Fruit fly (Drosophila melanogaster) whole organism, embryonic: Measurements from ENCODE around the gene Send2.

Experiments
- Atf-2 ChIP-seq: fragments of 200-800 bp; sonication (Bioruptor generic); optimal IDR thresholded peaks from 2 replicates; lab custom pipeline; 2016; ENCODE audit warnings: missing biosample characterization, missing genetic modification characterization
- BtbVII ChIP-seq: fragments of 200-800 bp; sonication (Bioruptor generic); optimal IDR thresholded peaks from 3 replicates; lab custom pipeline; 2017; ENCODE audit warnings: missing biosample characterization, mild to moderate bottlenecking, missing genetic modification characterization
- CG11504 ChIP-seq: fragments of 200-800 bp; sonication (Bioruptor generic); optimal IDR thresholded peaks from 3 replicates; lab custom pipeline; 2019; ENCODE audit warnings: missing biosample characterization, mild to moderate bottlenecking, missing genetic modification characterization, moderate library complexity
- CG11560 ChIP-seq: fragments of 200-800 bp; sonication (Bioruptor generic); IDR thresholded peaks from 3 replicates; pipeline ENCODE4 v1.3.6; 2022; ENCODE audit warnings: missing biosample characterization, missing genetic modification characterization
- CG11696 ChIP-seq: fragments of 200-800 bp; sonication (Bioruptor generic); IDR thresholded peaks from 2 replicates; pipeline ENCODE4 v1.3.6; 2022; ENCODE audit warnings: missing biosample characterization, missing genetic modification characterization
- CG11723 ChIP-seq: fragments of 200-800 bp; sonication (Bioruptor generic); optimal IDR thresholded peaks from 2 replicates; lab custom pipeline; 2017; ENCODE audit warnings: missing biosample characterization, mild to moderate bottlenecking, missing genetic modification characterization
- CG13296 ChIP-seq: fragments of 200-800 bp; sonication (Bioruptor generic); optimal IDR thresholded peaks from 3 replicates; lab custom pipeline; 2018; ENCODE audit warnings: missing biosample characterization, mild to moderate bottlenecking, missing genetic modification characterization
- CG14860 ChIP-seq: fragments of 200-800 bp; sonication (Bioruptor generic); IDR thresholded peaks from 3 replicates; pipeline ENCODE4 v1.3.6; 2022; ENCODE audit warnings: missing biosample characterization, missing genetic modification characterization; ENCODE audit not compliant: partially characterized antibody
- CG16815 ChIP-seq: fragments of 200-800 bp; sonication (Bioruptor generic); optimal IDR thresholded peaks from 3 replicates; lab custom pipeline; 2017; ENCODE audit warnings: missing biosample characterization, mild to moderate bottlenecking, missing genetic modification characterization
- CG17186 ChIP-seq: fragments of 200-800 bp; sonication (Bioruptor generic); optimal IDR thresholded peaks from 3 replicates; lab custom pipeline; 2017; ENCODE audit warnings: missing biosample characterization, missing genetic modification reagents, missing genetic modification characterization
- CG17829 ChIP-seq: fragments of 200-800 bp; optimal IDR thresholded peaks from 2 replicates; lab custom pipeline; 2019; ENCODE audit warnings: missing biosample characterization, mild to moderate bottlenecking, missing genetic modification characterization, moderate library complexity
- CG1792 ChIP-seq: fragments of 200-800 bp; sonication (Bioruptor generic); optimal IDR thresholded peaks from 2 replicates; lab custom pipeline; 2016; ENCODE audit warnings: missing biosample characterization, missing genetic modification characterization
- CG18011 ChIP-seq: fragments of 200-800 bp; sonication (Bioruptor generic); optimal IDR thresholded peaks from 2 replicates; lab custom pipeline; 2017; ENCODE audit warnings: missing biosample characterization, missing genetic modification characterization, mild to moderate bottlenecking, moderate library complexity, missing genotype
- CG34224 ChIP-seq: fragments of 200-800 bp; sonication (Bioruptor generic); IDR thresholded peaks from 3 replicates; pipeline ENCODE4 v1.3.6; 2022; ENCODE audit warnings: missing biosample characterization, missing genetic modification characterization; ENCODE audit not compliant: partially characterized antibody
- CG3995 ChIP-seq: fragments of 200-800 bp; sonication (Bioruptor generic); optimal IDR thresholded peaks from 3 replicates; lab custom pipeline; 2016; ENCODE audit warnings: missing biosample characterization, missing genetic modification characterization
- CG4360 ChIP-seq: fragments of 200-800 bp; sonication (Bioruptor generic); IDR thresholded peaks from 2 replicates; pipeline ENCODE4 v1.3.6; 2022; ENCODE audit warnings: missing biosample characterization, missing genetic modification characterization
- CG6175 ChIP-seq: fragments of 200-800 bp; sonication (Bioruptor generic); IDR thresholded peaks from 3 replicates; pipeline ENCODE4 v1.3.6; 2022; ENCODE audit warnings: missing biosample characterization, missing genetic modification characterization
- CG6854 ChIP-seq: fragments of 200-800 bp; sonication (Bioruptor generic); optimal IDR thresholded peaks from 3 replicates; lab custom pipeline; 2017; ENCODE audit warnings: missing biosample characterization, mild to moderate bottlenecking, missing genetic modification characterization
- CG8478 ChIP-seq: fragments of >200 bp; optimal IDR thresholded peaks from 2 replicates; lab custom pipeline; 2018
- Chrac-16 ChIP-seq: fragments of 200-800 bp; sonication (Bioruptor generic); optimal IDR thresholded peaks from 3 replicates; lab custom pipeline; 2016; ENCODE audit warnings: missing biosample characterization, missing genetic modification characterization
- Dll ChIP-seq: fragments of 200-800 bp; sonication (Bioruptor generic); IDR thresholded peaks from 4 replicates; pipeline ENCODE4 v1.3.6; 2022; ENCODE audit warnings: missing biosample characterization, missing genetic modification characterization; ENCODE audit not compliant: partially characterized antibody
- Doc2 ChIP-seq: fragments of 200-800 bp; sonication (Bioruptor generic); IDR thresholded peaks from 2 replicates; pipeline ENCODE4 v1.3.6; 2022; ENCODE audit warnings: missing biosample characterization, missing genetic modification characterization
- Ets65A ChIP-seq: fragments of 200-800 bp; sonication (Bioruptor generic); peaks from one replicate; lab custom pipeline; 2016; ENCODE audit warnings: missing biosample characterization, missing genetic modification characterization
- HmgZ ChIP-seq: fragments of 200-800 bp; sonication (Bioruptor generic); optimal IDR thresholded peaks from 2 replicates; lab custom pipeline; 2018; ENCODE audit warnings: missing biosample characterization, mild to moderate bottlenecking, missing genetic modification characterization
- Kr ChIP-seq: fragments of 200-800 bp; sonication (Bioruptor generic); optimal IDR thresholded peaks from 2 replicates; lab custom pipeline; 2017; ENCODE audit warnings: missing biosample characterization, mild to moderate bottlenecking, missing genetic modification characterization
- Oaz ChIP-seq: fragments of 200-800 bp; sonication (Bioruptor generic); IDR thresholded peaks from 2 replicates; pipeline ENCODE4 v1.3.6; 2022; ENCODE audit warnings: missing biosample characterization, missing genetic modification characterization
- Rx ChIP-seq: fragments of 200-800 bp; sonication (Bioruptor generic); IDR thresholded peaks from 2 replicates; pipeline ENCODE4 v1.3.6; 2022; ENCODE audit warnings: missing biosample characterization, missing genetic modification characterization
- YL-1 ChIP-seq: fragments of 200-800 bp; sonication (Bioruptor generic); optimal IDR thresholded peaks from 3 replicates; lab custom pipeline; 2017; ENCODE audit warnings: missing biosample characterization, mild to moderate bottlenecking, missing genetic modification characterization
- ap ChIP-seq: fragments of 200-800 bp; sonication (Bioruptor generic); IDR thresholded peaks from 2 replicates; pipeline ENCODE4 v1.3.6; 2022; ENCODE audit warnings: missing biosample characterization, missing genetic modification characterization
- cad ChIP-seq: fragments of >200 bp; optimal IDR thresholded peaks from 2 replicates; lab custom pipeline; 2017; ENCODE audit warnings: missing biosample characterization, missing genetic modification characterization
- cg ChIP-seq: fragments of 200-800 bp; sonication (Bioruptor generic); optimal IDR thresholded peaks from 3 replicates; lab custom pipeline; 2019; ENCODE audit warnings: missing biosample characterization, mild to moderate bottlenecking, missing genetic modification characterization, moderate library complexity
- fd3F ChIP-seq: fragments of 200-800 bp; sonication (Bioruptor generic); optimal IDR thresholded peaks from 2 replicates; lab custom pipeline; 2018; ENCODE audit warnings: missing biosample characterization, mild to moderate bottlenecking, missing genetic modification characterization, moderate library complexity
- gfzf ChIP-seq: fragments of 200-800 bp; sonication (Bioruptor generic); optimal IDR thresholded peaks from 2 replicates; lab custom pipeline; 2016; ENCODE audit warnings: missing biosample characterization, mild to moderate bottlenecking, missing genetic modification characterization, moderate library complexity
- gsb-n ChIP-seq: fragments of 200-800 bp; sonication (Bioruptor generic); optimal IDR thresholded peaks from 3 replicates; lab custom pipeline; 2018; ENCODE audit warnings: missing biosample characterization, mild to moderate bottlenecking, missing genetic modification characterization
- h ChIP-seq: fragments of >200 bp; optimal IDR thresholded peaks from 2 replicates; lab custom pipeline; 2017
- ham ChIP-seq: fragments of 200-800 bp; sonication (Bioruptor generic); IDR thresholded peaks from 2 replicates; pipeline ENCODE4 v1.3.6; 2022; ENCODE audit warnings: missing biosample characterization, missing genetic modification characterization
- hbn ChIP-seq: fragments of 200-800 bp; sonication (Bioruptor generic); IDR thresholded peaks from 2 replicates; pipeline ENCODE4 v1.3.6; 2022; ENCODE audit warnings: missing biosample characterization, missing genetic modification characterization; ENCODE audit not compliant: partially characterized antibody
- lov ChIP-seq, 2 experiments: fragments of 200-800 bp in 1 of 2; fragments of >200 bp in 1 of 2; sonication (Bioruptor generic) in 1 of 2; IDR thresholded peaks in 1 of 2; optimal IDR thresholded peaks in 1 of 2; 2 replicates in 1 of 2; 3 replicates in 1 of 2; pipeline versions ENCODE4 v1.3.6 to Lab custom; 2017 to 2022; ENCODE audit warnings: missing biosample characterization in 1 of 2, missing genetic modification characterization in 1 of 2
- oc ChIP-seq: fragments of 200-800 bp; sonication (Bioruptor generic); optimal IDR thresholded peaks from 2 replicates; lab custom pipeline; 2018; ENCODE audit warnings: missing biosample characterization, mild to moderate bottlenecking, missing genetic modification characterization, moderate library complexity
- pita ChIP-seq: fragments of 200-800 bp; sonication (Bioruptor generic); optimal IDR thresholded peaks from 2 replicates; lab custom pipeline; 2017; ENCODE audit warnings: missing biosample characterization, mild to moderate bottlenecking, missing genetic modification characterization
- pnt ChIP-seq: fragments of 200-800 bp; sonication (Bioruptor generic); optimal IDR thresholded peaks from 3 replicates; lab custom pipeline; 2016; ENCODE audit warnings: missing biosample characterization, missing genetic modification characterization
- psq ChIP-seq: fragments of 200-800 bp; sonication (Bioruptor generic); optimal IDR thresholded peaks from 2 replicates; lab custom pipeline; 2017; ENCODE audit warnings: missing biosample characterization, missing genetic modification characterization
- rib ChIP-seq: fragments of 200-800 bp; sonication (Bioruptor generic); IDR thresholded peaks from 2 replicates; pipeline ENCODE4 v1.3.6; 2022; ENCODE audit warnings: missing biosample characterization, missing genetic modification characterization
- ro ChIP-seq: fragments of 200-800 bp; sonication (Bioruptor generic); IDR thresholded peaks from 2 replicates; pipeline ENCODE4 v1.3.6; 2022; ENCODE audit warnings: missing biosample characterization, missing genetic modification characterization
- sens ChIP-seq: fragments of 200-800 bp; sonication (Bioruptor generic); peaks from one replicate; lab custom pipeline; 2016; ENCODE audit warnings: missing biosample characterization, missing genetic modification characterization
- sima ChIP-seq: fragments of 200-800 bp; sonication (Bioruptor generic); optimal IDR thresholded peaks from 2 replicates; lab custom pipeline; 2016; ENCODE audit warnings: missing biosample characterization, missing genetic modification characterization
- sisA ChIP-seq: fragments of 200-800 bp; sonication (Bioruptor generic); IDR thresholded peaks from 2 replicates; pipeline ENCODE4 v1.3.6; 2022; ENCODE audit warnings: missing biosample characterization, missing genetic modification characterization
- toy ChIP-seq: fragments of 200-800 bp; sonication (Bioruptor generic); IDR thresholded peaks from 2 replicates; pipeline ENCODE4 v1.3.6; 2022; ENCODE audit warnings: missing biosample characterization, missing genetic modification characterization
- trem ChIP-seq: fragments of 200-800 bp; optimal IDR thresholded peaks from 3 replicates; lab custom pipeline; 2019; ENCODE audit warnings: missing biosample characterization, mild to moderate bottlenecking, missing genetic modification characterization, moderate library complexity
- trh ChIP-seq: fragments of 200-800 bp; sonication (Bioruptor generic); optimal IDR thresholded peaks from 2 replicates; lab custom pipeline; 2016; ENCODE audit warnings: missing biosample characterization, missing genetic modification characterization

The Send2 gene

DNA sequence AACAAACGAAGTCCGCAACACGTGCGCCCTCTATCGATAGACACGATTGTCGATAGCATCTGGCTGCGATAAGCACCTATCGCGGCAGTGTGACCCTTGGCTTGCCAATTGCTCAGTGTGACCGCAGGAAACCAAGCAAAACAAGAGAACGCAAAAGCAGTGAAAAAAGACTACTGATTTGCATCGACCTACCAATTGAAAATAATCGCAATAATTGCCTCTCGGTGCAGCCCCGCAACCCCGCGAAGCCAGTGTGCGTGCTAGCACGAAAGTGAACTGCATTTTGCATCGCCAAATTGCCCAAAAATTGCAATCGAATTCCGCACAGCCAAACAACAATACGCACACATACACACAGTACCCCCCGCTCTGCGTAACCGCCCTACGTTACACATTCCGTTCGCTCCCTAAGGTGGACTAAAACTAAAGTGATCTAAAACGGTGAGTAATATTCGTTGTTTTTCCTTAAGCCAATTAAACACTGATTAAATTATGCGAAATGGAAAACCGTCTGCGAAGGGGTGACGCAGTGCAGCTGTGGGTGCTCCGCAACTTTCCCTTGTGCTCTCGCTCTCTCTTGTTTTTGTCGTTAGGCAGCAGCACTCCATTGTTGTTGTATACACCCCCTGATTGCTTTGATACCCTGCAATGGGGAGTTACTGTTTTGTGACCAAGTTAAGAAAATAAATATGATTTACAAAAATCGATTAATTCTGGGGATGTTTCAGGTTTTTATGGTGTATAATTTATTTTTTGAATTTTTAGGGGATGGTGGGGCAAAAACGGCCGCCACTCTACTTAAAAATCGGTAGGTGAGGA lies 8.8 kb upstream of the Send2 start, which contains the start of gene Rab14 (continued):
- TF ChIP-seq CG8478 (lab: Kevin White, UChicago) (peak; percentile 74), cad (no peak), CG11560 (tag; lab: Robert Waterston, UW) (no peak), lov (optimal IDR thresholded peaks at IDR 0.05; lab: Kevin White, UChicago) (no peak), lov (GFP tag; IDR thresholded peaks at IDR 0.05; lab: Robert Waterston, UW) (peak; percentile 59; the same call in 1 of the 3 replicates), hbn (GFP tag; lab: Robert Waterston, UW) (peak; percentile 77), YL-1 (GFP tag; lab: Kevin White, UChicago) (peak; percentile 97), sisA (GFP tag; lab: Robert Waterston, UW) (peak; percentile 71), CG11696 (GFP tag; lab: Robert Waterston, UW) (peak; percentile 75), Rx (GFP tag; lab: Robert Waterston, UW) (peak; percentile 62; the same call in 1 of the 2 replicates), CG16815 (peak; percentile 53), h (lab: Kevin White, UChicago) (no peak), CG13296 (GFP tag; lab: Kevin White, UChicago) (peak; percentile 85), gfzf (GFP tag; lab: Kevin White, UChicago) (peak; percentile 90), pnt (GFP tag; lab: Kevin White, UChicago) (peak; percentile 47), Ets65A (peak; percentile 91), sens (GFP tag; lab: Kevin White, UChicago) (peak; percentile 89), Chrac-16 (GFP tag; lab: Kevin White, UChicago) (peak; percentile 80), Doc2 (GFP tag; lab: Robert Waterston, UW) (no peak), toy (GFP tag; lab: Robert Waterston, UW) (no peak), ro (GFP tag; lab: Robert Waterston, UW) (peak; percentile 56), CG18011 (GFP tag; lab: Kevin White, UChicago) (peak; percentile 50), ham (GFP tag; lab: Robert Waterston, UW) (no peak), CG3995 (GFP tag; lab: Kevin White, UChicago) (peak; percentile 62), psq (GFP tag; lab: Kevin White, UChicago) (peak; percentile 22), pita (GFP tag; lab: Kevin White, UChicago) (no peak), BtbVII (GFP tag; lab: Kevin White, UChicago) (peak; percentile 77), gsb-n (peak; percentile 63), CG11723 (GFP tag; lab: Kevin White, UChicago) (peak; percentile 79), CG17186 (GFP tag; lab: Kevin White, UChicago) (peak; percentile 95), CG6175 (GFP tag; lab: Robert Waterston, UW) (peak; percentile 35; the same call in 1 of the 3 replicates), CG6854 (GFP tag; lab: Kevin White, UChicago) (peak; percentile 73), Atf-2 (peak; percentile 30), trem (tag; lab: Kevin White, UChicago) (peak; percentile 60), Oaz (GFP tag; lab: Robert Waterston, UW) (peak; percentile 59), trh (GFP tag; lab: Kevin White, UChicago) (peak; percentile 60), fd3F (GFP tag; lab: Kevin White, UChicago) (peak; percentile 74), Kr (peak; percentile 35), CG1792 (no peak), CG11504 (tag; lab: Kevin White, UChicago) (peak; percentile 87), CG17829 (peak; percentile 73), oc (peak; percentile 82), cg (GFP tag; lab: Kevin White, UChicago) (peak; percentile 92), Dll (GFP tag; lab: Robert Waterston, UW) (peak; percentile 83), rib (GFP tag; lab: Robert Waterston, UW) (peak; percentile 83), sima (GFP tag; lab: Kevin White, UChicago) (no peak), HmgZ (tag; lab: Kevin White, UChicago) (peak; percentile 73), CG4360 (GFP tag; lab: Robert Waterston, UW) (peak; percentile 92), CG34224 (GFP tag; lab: Robert Waterston, UW) (peak; percentile 89), CG14860 (peak; percentile 79), ap (GFP tag; lab: Robert Waterston, UW) (peak; percentile 65)
